Worm (Caenorhabditis elegans) whole organism, L4 larva: Measurements from ENCODE around the gene tor-2.

Experiments
- F10B5.3 ChIP-seq: sonication (generic microtip); optimal IDR thresholded peaks from 2 replicates; lab custom pipeline; 2016; ENCODE audit warnings: mild to moderate bottlenecking, missing genetic modification characterization, missing compliant biosample characterization
- F44E2.7 ChIP-seq: fragments of 200-800 bp; sonication (Bioruptor generic); IDR thresholded peaks from 2 replicates; pipeline ENCODE4 v2.1.2; 2022; ENCODE audit warnings: missing genetic modification characterization, missing compliant biosample characterization
- daf-8 ChIP-seq: fragments of 200-800 bp; sonication (Bioruptor generic); IDR thresholded peaks from 2 replicates; pipeline ENCODE4 v1.3.6; 2022; ENCODE audit warnings: missing genetic modification characterization, missing compliant biosample characterization
- dmd-8 ChIP-seq: fragments of 200-800 bp; sonication (Bioruptor generic); IDR thresholded peaks from 2 replicates; pipeline ENCODE4 v1.3.6; 2022; ENCODE audit warnings: missing genetic modification characterization, missing compliant biosample characterization
- nhr-25 ChIP-seq: sonication (generic microtip); optimal IDR thresholded peaks from 2 replicates; lab custom pipeline; 2017; ENCODE audit warnings: missing genetic modification characterization, mild to moderate bottlenecking, missing compliant biosample characterization, antibody characterized with exemption, moderate library complexity, borderline replicate concordance; ENCODE audit not compliant: insufficient read depth
- nhr-48 ChIP-seq: sonication (generic microtip); optimal IDR thresholded peaks from 2 replicates; lab custom pipeline; 2016; ENCODE audit warnings: mild to moderate bottlenecking, missing genetic modification characterization, missing compliant biosample characterization
- nhr-6 ChIP-seq: fragments of 150-350 bp; optimal IDR thresholded peaks from 2 replicates; lab custom pipeline; 2014; ENCODE audit warnings: missing biosample characterization, missing genetic modification characterization
- nhr-77 ChIP-seq: fragments of 150-350 bp; optimal IDR thresholded peaks from 2 replicates; lab custom pipeline; 2014; ENCODE audit warnings: missing biosample characterization, missing genetic modification characterization
- php-3 ChIP-seq: fragments of 200-800 bp; sonication (Bioruptor generic); IDR thresholded peaks from 2 replicates; pipeline ENCODE4 v1.3.6; 2022; ENCODE audit warnings: missing genetic modification reagents, missing genetic modification characterization, missing compliant biosample characterization
- sdz-12 ChIP-seq: fragments of 200-800 bp; sonication (Bioruptor generic); optimal IDR thresholded peaks from 2 replicates; lab custom pipeline; 2018; ENCODE audit warnings: mild to moderate bottlenecking, missing genetic modification characterization, missing compliant biosample characterization
- snpc-4 ChIP-seq: fragments of 150-350 bp; optimal IDR thresholded peaks from 2 replicates; lab custom pipeline; 2014; ENCODE audit warnings: missing biosample characterization, missing genetic modification characterization
- unc-130 ChIP-seq: sonication (generic microtip); optimal IDR thresholded peaks from 2 replicates; lab custom pipeline; 2016; ENCODE audit warnings: missing genetic modification reagents, missing genetic modification characterization, missing compliant biosample characterization
- unc-62 ChIP-seq, 3 experiments: fragments of 150-350 bp in 1 of 3; sonication (generic microtip); optimal IDR thresholded peaks in 2 of 3; peaks in 1 of 3; 1 replicate in 1 of 3; 2 replicates in 2 of 3; lab custom pipeline; 2014 to 2017; ENCODE audit warnings: missing biosample characterization in 3 of 3, missing genetic modification characterization in 3 of 3, missing genetic modification reagents in 3 of 3, missing genotype in 1 of 3
- zag-1 ChIP-seq: fragments of 150-350 bp; optimal IDR thresholded peaks from 2 replicates; lab custom pipeline; 2014; ENCODE audit warnings: missing biosample characterization, missing genetic modification characterization

DNA sequence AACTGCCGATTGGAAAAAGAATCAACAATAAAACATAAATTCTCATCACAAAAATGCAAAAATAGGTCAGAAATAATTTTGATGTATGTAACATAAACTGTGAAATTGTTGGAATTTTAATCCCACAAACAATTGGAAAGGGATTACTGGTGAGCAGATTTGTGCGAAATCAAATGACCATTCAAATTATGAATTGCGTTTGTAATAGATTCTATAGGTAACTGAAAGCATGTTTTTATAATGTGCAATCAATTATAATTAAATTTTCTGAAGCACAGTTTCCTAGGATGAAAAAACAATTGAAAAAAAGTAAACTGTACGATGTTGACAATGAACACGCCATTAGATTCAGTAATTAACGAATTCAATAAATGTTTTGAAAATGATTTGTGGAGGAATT, 1.8 kb upstream of the tor-2 start, which contains the start of gene tor-1:
- no peak for TF ChIP-seq zag-1 (tag; lab: Kevin White, UChicago)
- no peak for TF ChIP-seq nhr-48 (tag; lab: Kevin White, UChicago)
- TF ChIP-seq unc-62 (GFP tag; optimal IDR thresholded peaks at IDR 0.05 in 1 of 2; lab: Kevin White, UChicago) = no peak
- TF ChIP-seq unc-62 (tag; optimal IDR thresholded peaks at IDR 0.05; lab: Kevin White, UChicago) = no peak
- TF ChIP-seq snpc-4 = no peak
- no peak for TF ChIP-seq F10B5.3
- no peak for TF ChIP-seq dmd-8 (GFP tag; lab: Robert Waterston, UW)
- no peak for TF ChIP-seq nhr-77 (tag; lab: Kevin White, UChicago)
- no peak for TF ChIP-seq unc-130
- TF ChIP-seq F44E2.7 (GFP tag; lab: Robert Waterston, UW) = no peak
- TF ChIP-seq nhr-6 = no peak
- no peak for TF ChIP-seq sdz-12
- no peak for TF ChIP-seq nhr-25 (tag; lab: Kevin White, UChicago)
- TF ChIP-seq php-3 (GFP tag; lab: Robert Waterston, UW) = no peak
- no peak for TF ChIP-seq daf-8 (GFP tag; lab: Robert Waterston, UW)
